Fruit fly (Drosophila melanogaster) whole organism, embryonic: ENCODE results near the gene mRpL15.

Source experiments
- Ada2b ChIP-seq: fragments of 200-800 bp; sonication (Bioruptor generic); IDR thresholded peaks from 2 replicates; pipeline ENCODE4 v1.3.6; 2022; ENCODE audit warnings: missing biosample characterization, missing genetic modification characterization
- BtbVII ChIP-seq: fragments of 200-800 bp; sonication (Bioruptor generic); optimal IDR thresholded peaks from 3 replicates; lab custom pipeline; 2017; ENCODE audit warnings: missing biosample characterization, mild to moderate bottlenecking, missing genetic modification characterization
- CG10209 ChIP-seq: fragments of 200-800 bp; sonication (Bioruptor generic); optimal IDR thresholded peaks from 3 replicates; lab custom pipeline; 2017; ENCODE audit warnings: missing biosample characterization, mild to moderate bottlenecking, missing genetic modification characterization, missing genetic modification reagents
- CG11560 ChIP-seq: fragments of 200-800 bp; sonication (Bioruptor generic); IDR thresholded peaks from 3 replicates; pipeline ENCODE4 v1.3.6; 2022; ENCODE audit warnings: missing biosample characterization, missing genetic modification characterization
- CG12236 ChIP-seq: fragments of 200-800 bp; sonication (Bioruptor generic); optimal IDR thresholded peaks from 2 replicates; lab custom pipeline; 2016; ENCODE audit warnings: missing biosample characterization, missing genetic modification characterization
- CG12391 ChIP-seq: fragments of 200-800 bp; sonication (Bioruptor generic); optimal IDR thresholded peaks from 3 replicates; lab custom pipeline; 2018; ENCODE audit warnings: missing biosample characterization, mild to moderate bottlenecking, missing genetic modification characterization, moderate library complexity
- CG13296 ChIP-seq: fragments of 200-800 bp; sonication (Bioruptor generic); optimal IDR thresholded peaks from 3 replicates; lab custom pipeline; 2018; ENCODE audit warnings: missing biosample characterization, mild to moderate bottlenecking, missing genetic modification characterization
- CG16813 ChIP-seq: fragments of 200-800 bp; sonication (Bioruptor generic); IDR thresholded peaks from 3 replicates; pipeline ENCODE4 v1.3.6; 2022; ENCODE audit warnings: missing biosample characterization, missing genetic modification characterization; ENCODE audit not compliant: partially characterized antibody
- CG2889 ChIP-seq: fragments of 200-800 bp; sonication (Bioruptor generic); IDR thresholded peaks from 3 replicates; pipeline ENCODE4 v1.3.6; 2022; ENCODE audit warnings: missing biosample characterization, missing genetic modification characterization
- CG30403 ChIP-seq: fragments of 200-800 bp; sonication (Bioruptor generic); optimal IDR thresholded peaks from 3 replicates; lab custom pipeline; 2016; ENCODE audit warnings: missing biosample characterization, missing genetic modification characterization
- CG30431 ChIP-seq: fragments of 200-800 bp; sonication (Bioruptor generic); optimal IDR thresholded peaks from 2 replicates; lab custom pipeline; 2017; ENCODE audit warnings: missing biosample characterization, missing genetic modification characterization
- CG32767 ChIP-seq: fragments of 200-800 bp; sonication (Bioruptor generic); IDR thresholded peaks from 2 replicates; pipeline ENCODE4 v1.3.6; 2022; ENCODE audit warnings: missing biosample characterization, missing genetic modification characterization
- CG4404 ChIP-seq: fragments of 200-800 bp; sonication (Bioruptor generic); IDR thresholded peaks from 2 replicates; pipeline ENCODE4 v1.3.6; 2022; ENCODE audit warnings: missing biosample characterization, missing genetic modification characterization
- CG4424 ChIP-seq: fragments of 200-800 bp; sonication (Bioruptor generic); optimal IDR thresholded peaks from 3 replicates; lab custom pipeline; 2016; ENCODE audit warnings: missing biosample characterization, missing genetic modification characterization
- CG4617 ChIP-seq: fragments of 200-800 bp; sonication (Bioruptor generic); optimal IDR thresholded peaks from 3 replicates; lab custom pipeline; 2016; ENCODE audit warnings: missing biosample characterization, missing genetic modification characterization, borderline replicate concordance
- CG6683 ChIP-seq: fragments of 200-800 bp; sonication (Bioruptor generic); optimal IDR thresholded peaks from 2 replicates; lab custom pipeline; 2017; ENCODE audit warnings: missing biosample characterization, mild to moderate bottlenecking, missing genetic modification characterization, missing genetic modification reagents
- CG6689 ChIP-seq: fragments of 200-800 bp; sonication (Bioruptor generic); IDR thresholded peaks from 2 replicates; pipeline ENCODE4 v1.3.6; 2022; ENCODE audit warnings: missing biosample characterization, missing genetic modification characterization
- CG7745 ChIP-seq: fragments of 200-800 bp; sonication (Bioruptor generic); optimal IDR thresholded peaks from 2 replicates; lab custom pipeline; 2018; ENCODE audit warnings: missing biosample characterization, mild to moderate bottlenecking, missing genetic modification characterization, moderate library complexity
- CG8359 ChIP-seq: fragments of 200-800 bp; sonication (Bioruptor generic); optimal IDR thresholded peaks from 2 replicates; lab custom pipeline; 2017; ENCODE audit warnings: missing biosample characterization, mild to moderate bottlenecking, missing genetic modification characterization, borderline replicate concordance
- CG9932 ChIP-seq: fragments of 200-800 bp; sonication (Bioruptor generic); IDR thresholded peaks from 2 replicates; pipeline ENCODE4 v1.3.6; 2022; ENCODE audit warnings: missing biosample characterization, missing genetic modification characterization
- CTCF ChIP-seq: fragments of 200-800 bp; sonication (Bioruptor generic); optimal IDR thresholded peaks from 2 replicates; lab custom pipeline; 2017; ENCODE audit warnings: missing biosample characterization, mild to moderate bottlenecking, missing genetic modification characterization, moderate library complexity
- Chrac-16 ChIP-seq: fragments of 200-800 bp; sonication (Bioruptor generic); optimal IDR thresholded peaks from 3 replicates; lab custom pipeline; 2016; ENCODE audit warnings: missing biosample characterization, missing genetic modification characterization
- D ChIP-seq, 2 experiments: fragments of 200-800 bp in 1 of 2; fragments of >200 bp in 1 of 2; sonication (Bioruptor generic) in 1 of 2; optimal IDR thresholded peaks; 2 replicates in 1 of 2; 3 replicates in 1 of 2; lab custom pipeline; 2017; ENCODE audit warnings: mild to moderate bottlenecking in 1 of 2, missing biosample characterization in 1 of 2, missing genetic modification characterization in 1 of 2, missing genetic modification reagents in 1 of 2
- Doc2 ChIP-seq: fragments of 200-800 bp; sonication (Bioruptor generic); IDR thresholded peaks from 2 replicates; pipeline ENCODE4 v1.3.6; 2022; ENCODE audit warnings: missing biosample characterization, missing genetic modification characterization
- Dp ChIP-seq: fragments of 200-800 bp; sonication (Bioruptor generic); optimal IDR thresholded peaks from 2 replicates; lab custom pipeline; 2018; ENCODE audit warnings: missing biosample characterization, mild to moderate bottlenecking, missing genetic modification characterization, moderate library complexity
- Dref ChIP-seq: fragments of 200-800 bp; sonication (Bioruptor generic); IDR thresholded peaks from 2 replicates; pipeline ENCODE4 v1.3.6; 2022; ENCODE audit warnings: missing biosample characterization, missing genetic modification characterization
- Drgx ChIP-seq: fragments of 200-800 bp; sonication (Bioruptor generic); IDR thresholded peaks from 2 replicates; pipeline ENCODE4 v1.3.6; 2022; ENCODE audit warnings: missing biosample characterization, missing genetic modification characterization
- Gsc ChIP-seq: fragments of 200-800 bp; sonication (Bioruptor generic); IDR thresholded peaks from 2 replicates; pipeline ENCODE4 v1.3.6; 2022; ENCODE audit warnings: missing biosample characterization, missing genetic modification characterization
- Gug ChIP-seq: fragments of 200-800 bp; sonication (Bioruptor generic); IDR thresholded peaks from 4 replicates; pipeline ENCODE4 v1.3.6; 2022; ENCODE audit warnings: missing biosample characterization, missing genetic modification characterization
- Myb ChIP-seq: fragments of 200-800 bp; sonication (Bioruptor generic); optimal IDR thresholded peaks from 2 replicates; lab custom pipeline; 2016; ENCODE audit warnings: missing biosample characterization, missing genetic modification characterization
- Opbp ChIP-seq: fragments of 200-800 bp; sonication (Bioruptor generic); IDR thresholded peaks from 3 replicates; pipeline ENCODE4 v1.3.6; 2022; ENCODE audit warnings: missing biosample characterization, missing genetic modification characterization; ENCODE audit not compliant: partially characterized antibody
- Pdp1 ChIP-seq, 2 experiments: fragments of 200-800 bp; sonication (Bioruptor generic); optimal IDR thresholded peaks; 3 replicates each; lab custom pipeline; 2016; ENCODE audit warnings: missing biosample characterization in 2 of 2, missing genetic modification characterization in 2 of 2, mild to moderate bottlenecking in 1 of 2, moderate library complexity in 1 of 2
- Sox100B ChIP-seq: fragments of 200-800 bp; sonication (Bioruptor generic); optimal IDR thresholded peaks from 3 replicates; lab custom pipeline; 2018; ENCODE audit warnings: missing biosample characterization, mild to moderate bottlenecking, missing genetic modification characterization
- ab ChIP-seq: fragments of 200-800 bp; sonication (Bioruptor generic); optimal IDR thresholded peaks from 2 replicates; lab custom pipeline; 2016; ENCODE audit warnings: missing biosample characterization, missing genetic modification characterization
- ash1 ChIP-seq: fragments of 200-800 bp; sonication (Bioruptor generic); optimal IDR thresholded peaks from 2 replicates; lab custom pipeline; 2018; ENCODE audit warnings: missing biosample characterization, mild to moderate bottlenecking, missing genetic modification characterization
- cad ChIP-seq: fragments of >200 bp; optimal IDR thresholded peaks from 2 replicates; lab custom pipeline; 2017; ENCODE audit warnings: missing biosample characterization, missing genetic modification characterization
- corto ChIP-seq: fragments of 200-800 bp; sonication (Bioruptor generic); optimal IDR thresholded peaks from 2 replicates; lab custom pipeline; 2016; ENCODE audit warnings: missing biosample characterization, mild to moderate bottlenecking, missing genetic modification characterization, moderate library complexity
- cwo ChIP-seq: fragments of 200-800 bp; sonication (Bioruptor generic); optimal IDR thresholded peaks from 3 replicates; lab custom pipeline; 2017; ENCODE audit warnings: missing biosample characterization, missing genetic modification characterization, mild to moderate bottlenecking, moderate library complexity, missing genetic modification reagents
- disco-r ChIP-seq: fragments of 200-800 bp; sonication (Bioruptor generic); optimal IDR thresholded peaks from 2 replicates; lab custom pipeline; 2016; ENCODE audit warnings: missing biosample characterization, missing genetic modification characterization
- fd96Cb ChIP-seq: fragments of 200-800 bp; sonication (Bioruptor generic); optimal IDR thresholded peaks from 2 replicates; lab custom pipeline; 2018; ENCODE audit warnings: missing biosample characterization, mild to moderate bottlenecking, missing genetic modification characterization, moderate library complexity
- fru ChIP-seq: fragments of >200 bp; optimal IDR thresholded peaks from 2 replicates; lab custom pipeline; 2017
- gsb-n ChIP-seq: fragments of 200-800 bp; sonication (Bioruptor generic); optimal IDR thresholded peaks from 3 replicates; lab custom pipeline; 2018; ENCODE audit warnings: missing biosample characterization, mild to moderate bottlenecking, missing genetic modification characterization
- h ChIP-seq: fragments of >200 bp; optimal IDR thresholded peaks from 2 replicates; lab custom pipeline; 2017
- ind ChIP-seq: fragments of 200-800 bp; sonication (Bioruptor generic); optimal IDR thresholded peaks from 3 replicates; lab custom pipeline; 2016; ENCODE audit warnings: missing biosample characterization, missing genetic modification characterization
- insv ChIP-seq, 2 experiments: fragments of 200-800 bp; sonication (Bioruptor generic); optimal IDR thresholded peaks; 3 replicates each; lab custom pipeline; 2016 to 2018; ENCODE audit warnings: missing biosample characterization in 2 of 2, missing genetic modification characterization in 2 of 2
- kah ChIP-seq: fragments of 200-800 bp; sonication (Bioruptor generic); optimal IDR thresholded peaks from 2 replicates; lab custom pipeline; 2018; ENCODE audit warnings: missing biosample characterization, mild to moderate bottlenecking, missing genetic modification characterization
- lab ChIP-seq: fragments of 200-800 bp; sonication (Bioruptor generic); optimal IDR thresholded peaks from 3 replicates; lab custom pipeline; 2017; ENCODE audit warnings: missing biosample characterization, missing genetic modification characterization, mild to moderate bottlenecking, moderate library complexity, missing genetic modification reagents
- nmo ChIP-seq: fragments of 200-800 bp; sonication (Bioruptor generic); optimal IDR thresholded peaks from 2 replicates; lab custom pipeline; 2018; ENCODE audit warnings: missing biosample characterization, mild to moderate bottlenecking, missing genetic modification characterization, moderate library complexity
- pfk ChIP-seq: fragments of 200-800 bp; sonication (Bioruptor generic); optimal IDR thresholded peaks from 2 replicates; lab custom pipeline; 2018; ENCODE audit warnings: missing biosample characterization, mild to moderate bottlenecking, missing genetic modification characterization, moderate library complexity
- repo ChIP-seq: fragments of 200-800 bp; sonication (Bioruptor generic); optimal IDR thresholded peaks from 2 replicates; lab custom pipeline; 2016; ENCODE audit warnings: missing biosample characterization, missing genetic modification characterization
- salm ChIP-seq: fragments of 200-800 bp; sonication (Bioruptor generic); optimal IDR thresholded peaks from 2 replicates; lab custom pipeline; 2018; ENCODE audit warnings: missing biosample characterization, mild to moderate bottlenecking, missing genetic modification characterization
- sc ChIP-seq, 3 experiments: fragments of >200 bp in 2 of 3; fragments of 200-800 bp in 1 of 3; sonication (Bioruptor generic) in 1 of 3; optimal IDR thresholded peaks; 2 replicates in 2 of 3; 3 replicates in 1 of 3; lab custom pipeline; 2017; ENCODE audit warnings: mild to moderate bottlenecking in 1 of 3, missing biosample characterization in 1 of 3, missing genetic modification characterization in 1 of 3, missing genetic modification reagents in 1 of 3

mRpL15 gene

DNA sequence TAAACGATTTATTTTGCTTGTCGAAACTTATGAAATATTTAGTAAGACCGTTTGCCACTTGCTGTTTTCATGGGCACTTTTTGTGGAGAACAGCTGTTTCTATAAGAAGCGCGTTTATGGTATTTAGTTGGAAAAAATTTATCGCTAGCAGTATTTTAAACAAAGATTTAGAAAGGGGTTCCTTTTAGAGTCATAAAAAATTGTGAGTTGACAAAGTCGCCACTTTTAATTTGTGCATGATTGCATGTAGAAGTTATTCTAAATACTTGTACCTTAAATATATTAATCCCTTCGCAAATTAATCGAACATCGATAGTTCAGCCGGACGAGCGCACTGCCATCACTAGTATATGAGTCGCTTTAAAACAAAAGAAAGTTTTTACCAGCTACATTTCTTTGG is 3.7 kb downstream of the mRpL15 start, which contains the start of the genes Las and Psn (continued):
- TF ChIP-seq pfk (GFP tag; lab: Kevin White, UChicago) (no peak), Dp (GFP tag; lab: Kevin White, UChicago) (peak; percentile 61), corto (GFP tag; lab: Kevin White, UChicago) (no peak), fd96Cb (tag; lab: Kevin White, UChicago) (no peak), CG2889 (GFP tag; lab: Robert Waterston, UW) (no peak), Doc2 (GFP tag; lab: Robert Waterston, UW) (no peak), Gsc (GFP tag; lab: Robert Waterston, UW) (no peak), CG4424 (GFP tag; lab: Kevin White, UChicago) (no peak), cad (GFP tag; lab: Kevin White, UChicago) (no peak), CG4617 (GFP tag; lab: Kevin White, UChicago) (peak; percentile 51), lab (GFP tag; lab: Kevin White, UChicago) (no peak), CTCF (GFP tag; lab: Kevin White, UChicago) (no peak), nmo (GFP tag; lab: Kevin White, UChicago) (peak; percentile 48), salm (no peak), Dref (GFP tag; lab: Robert Waterston, UW) (peak; percentile 63), CG6683 (GFP tag; lab: Kevin White, UChicago) (no peak), CG11560 (tag; lab: Robert Waterston, UW) (no peak), CG32767 (GFP tag; lab: Robert Waterston, UW) (no peak), gsb-n (tag; lab: Kevin White, UChicago) (no peak), Opbp (GFP tag; lab: Robert Waterston, UW) (no peak), insv (GFP tag; optimal IDR thresholded peaks at IDR 0.05; lab: Kevin White, UChicago) (no peak), BtbVII (GFP tag; lab: Kevin White, UChicago) (no peak), kah (GFP tag; lab: Kevin White, UChicago) (no peak), CG4404 (no peak), Sox100B (GFP tag; lab: Kevin White, UChicago) (no peak), CG6689 (GFP tag; lab: Robert Waterston, UW) (no peak), Myb (GFP tag; lab: Kevin White, UChicago) (peak; percentile 35), h (no peak), cwo (GFP tag; lab: Kevin White, UChicago) (no peak), fru (lab: Kevin White, UChicago) (no peak), Pdp1 (GFP tag; optimal IDR thresholded peaks at IDR 0.05; lab: Kevin White, UChicago) (peak; percentile 28 to 76), Gug (no peak), CG9932 (no peak), ab (GFP tag; lab: Kevin White, UChicago) (no peak), Chrac-16 (GFP tag; lab: Kevin White, UChicago) (peak; percentile 0), repo (GFP tag; lab: Kevin White, UChicago) (no peak), D (optimal IDR thresholded peaks at IDR 0.05; lab: Kevin White, UChicago) (no peak), D (GFP tag; optimal IDR thresholded peaks at IDR 0.05; lab: Kevin White, UChicago) (no peak), ind (no peak), ash1 (GFP tag; lab: Kevin White, UChicago) (no peak), CG16813 (peak; percentile 59; the same call in 2 of the 3 replicates), sc (optimal IDR thresholded peaks at IDR 0.05; lab: Kevin White, UChicago) (no peak), sc (GFP tag; optimal IDR thresholded peaks at IDR 0.05; lab: Kevin White, UChicago) (no peak), CG12236 (no peak), CG30431 (GFP tag; lab: Kevin White, UChicago) (no peak), CG10209 (GFP tag; lab: Kevin White, UChicago) (no peak), CG30403 (GFP tag; lab: Kevin White, UChicago) (no peak), CG13296 (GFP tag; lab: Kevin White, UChicago) (no peak), CG12391 (tag; lab: Kevin White, UChicago) (no peak), Ada2b (GFP tag; lab: Robert Waterston, UW) (no peak), CG8359 (GFP tag; lab: Kevin White, UChicago) (no peak), disco-r (GFP tag; lab: Kevin White, UChicago) (no peak), Drgx (GFP tag; lab: Robert Waterston, UW) (no peak), CG7745 (tag; lab: Kevin White, UChicago) (no peak)
